Worm (Caenorhabditis elegans) whole organism, L1 larva: ENCODE results near the gene dyf-11.

Experiments
- C04F5.9 ChIP-seq: sonication (generic microtip); optimal IDR thresholded peaks from 2 replicates; lab custom pipeline; 2016; ENCODE audit warnings: missing genetic modification characterization, missing compliant biosample characterization
- C16A3.4 ChIP-seq: fragments of 150-350 bp; optimal IDR thresholded peaks from 2 replicates; lab custom pipeline; 2014; ENCODE audit warnings: missing biosample characterization, missing genetic modification characterization
- C34B4.2 ChIP-seq: sonication (generic microtip); optimal IDR thresholded peaks from 2 replicates; lab custom pipeline; 2017; ENCODE audit warnings: mild to moderate bottlenecking, missing genetic modification characterization, missing compliant biosample characterization
- aha-1 ChIP-seq: fragments of 150-350 bp; optimal IDR thresholded peaks from 2 replicates; lab custom pipeline; 2014; ENCODE audit warnings: missing biosample characterization, missing genetic modification characterization
- blmp-1 ChIP-seq: fragments of 150-350 bp; optimal IDR thresholded peaks from 2 replicates; lab custom pipeline; 2014; ENCODE audit warnings: missing biosample characterization, missing genetic modification characterization
- ceh-63 ChIP-seq: fragments of 200-800 bp; sonication (Bioruptor generic); optimal IDR thresholded peaks from 2 replicates; lab custom pipeline; 2018; ENCODE audit warnings: mild to moderate bottlenecking, missing genetic modification characterization, missing compliant biosample characterization
- ceh-8 ChIP-seq: fragments of 200-800 bp; sonication (Bioruptor generic); optimal IDR thresholded peaks from 2 replicates; lab custom pipeline; 2018; ENCODE audit warnings: mild to moderate bottlenecking, missing genetic modification characterization, moderate library complexity, missing compliant biosample characterization
- ceh-82 ChIP-seq, 3 experiments: fragments of 150-350 bp in 1 of 3; sonication (generic microtip) in 2 of 3; optimal IDR thresholded peaks; 2 replicates each; lab custom pipeline; 2014 to 2017; ENCODE audit warnings: missing biosample characterization in 3 of 3, missing genetic modification characterization in 3 of 3
- ces-1 ChIP-seq: fragments of 150-350 bp; optimal IDR thresholded peaks from 2 replicates; lab custom pipeline; 2014; ENCODE audit warnings: missing biosample characterization, missing genetic modification reagents, missing genetic modification characterization
- dpl-1 ChIP-seq, 3 experiments: fragments of 150-350 bp in 2 of 3; sonication (generic microtip) in 1 of 3; optimal IDR thresholded peaks; 2 replicates each; lab custom pipeline; 2014 to 2017; ENCODE audit warnings: missing biosample characterization in 3 of 3, missing genetic modification characterization in 3 of 3, missing genetic modification reagents in 3 of 3
- dsc-1 ChIP-seq: sonication (generic microtip); optimal IDR thresholded peaks from 2 replicates; lab custom pipeline; 2016; ENCODE audit warnings: mild to moderate bottlenecking, missing genetic modification characterization, missing compliant biosample characterization
- efl-1 ChIP-seq, 4 experiments: fragments of 150-350 bp; optimal IDR thresholded peaks in 3 of 4; peaks in 1 of 4; 1 replicate in 1 of 4; 2 replicates in 3 of 4; lab custom pipeline; 2014; ENCODE audit warnings: missing biosample characterization in 2 of 4, missing genetic modification characterization in 2 of 4, missing genetic modification reagents in 2 of 4
- efl-3 ChIP-seq: fragments of 200-800 bp; sonication (Bioruptor generic); optimal IDR thresholded peaks from 2 replicates; lab custom pipeline; 2018; ENCODE audit warnings: mild to moderate bottlenecking, missing genetic modification characterization, missing compliant biosample characterization
- egl-27 ChIP-seq, 2 experiments: fragments of 150-350 bp in 1 of 2; sonication (generic microtip); optimal IDR thresholded peaks; 3 replicates each; lab custom pipeline; 2017 to 2018; ENCODE audit warnings: missing biosample characterization in 2 of 2, missing genetic modification characterization in 2 of 2, missing genetic modification reagents in 2 of 2
- elt-3 ChIP-seq, 6 experiments: fragments of 150-350 bp in 1 of 6; sonication (generic microtip); optimal IDR thresholded peaks; 2 replicates each; lab custom pipeline; 2017 to 2018; ENCODE audit warnings: missing biosample characterization in 6 of 6, missing genetic modification characterization in 6 of 6, inconsistent platforms in 1 of 6
- ets-5 ChIP-seq: fragments of 200-800 bp; sonication (Bioruptor generic); IDR thresholded peaks from 2 replicates; pipeline ENCODE4 v1.3.6; 2022; ENCODE audit warnings: missing genetic modification characterization, missing compliant biosample characterization
- fkh-10 ChIP-seq: sonication (generic microtip); optimal IDR thresholded peaks from 2 replicates; lab custom pipeline; 2017; ENCODE audit warnings: missing biosample characterization, missing genetic modification reagents, missing genetic modification characterization
- fkh-4 ChIP-seq: sonication (generic microtip); optimal IDR thresholded peaks from 2 replicates; lab custom pipeline; 2016; ENCODE audit warnings: missing compliant biosample characterization, missing genetic modification characterization, borderline replicate concordance
- fkh-8 ChIP-seq: sonication (generic microtip); optimal IDR thresholded peaks from 2 replicates; lab custom pipeline; 2016; ENCODE audit warnings: mild to moderate bottlenecking, missing genetic modification characterization, missing compliant biosample characterization
- grh-1 ChIP-seq: fragments of 200-800 bp; sonication (Bioruptor generic); IDR thresholded peaks from 2 replicates; pipeline ENCODE4 v1.3.6; 2022; ENCODE audit warnings: missing genetic modification reagents, missing genetic modification characterization, missing compliant biosample characterization
- hpl-2 ChIP-seq: fragments of 150-350 bp; optimal IDR thresholded peaks from 2 replicates; lab custom pipeline; 2014; ENCODE audit warnings: missing biosample characterization, missing genetic modification reagents, missing genetic modification characterization
- irx-1 ChIP-seq: sonication (generic microtip); optimal IDR thresholded peaks from 2 replicates; lab custom pipeline; 2016; ENCODE audit warnings: missing genetic modification characterization, missing compliant biosample characterization
- isw-1 ChIP-seq: fragments of 200-800 bp; sonication (Bioruptor generic); IDR thresholded peaks from 2 replicates; pipeline ENCODE4 v1.3.6; 2022; ENCODE audit warnings: missing genetic modification characterization, missing compliant biosample characterization
- lin-13 ChIP-seq: fragments of 150-350 bp; optimal IDR thresholded peaks from 2 replicates; lab custom pipeline; 2014; ENCODE audit warnings: missing biosample characterization, missing genetic modification reagents, missing genetic modification characterization
- lin-15B ChIP-seq: fragments of 150-350 bp; sonication (generic microtip); optimal IDR thresholded peaks from 3 replicates; lab custom pipeline; 2014; ENCODE audit warnings: missing biosample characterization, missing genetic modification characterization
- lin-35 ChIP-seq, 2 experiments: fragments of 150-350 bp; optimal IDR thresholded peaks; 2 replicates each; lab custom pipeline; 2014; ENCODE audit warnings: missing biosample characterization in 2 of 2, missing genetic modification characterization in 2 of 2, missing genetic modification reagents in 2 of 2
- lin-39 ChIP-seq: fragments of 150-350 bp; optimal IDR thresholded peaks from 2 replicates; lab custom pipeline; 2014; ENCODE audit warnings: missing biosample characterization, missing genetic modification reagents, missing genetic modification characterization
- lsy-2 ChIP-seq, 2 experiments: fragments of 150-350 bp; optimal IDR thresholded peaks; 2 replicates each; lab custom pipeline; 2014; ENCODE audit warnings: missing biosample characterization in 2 of 2, missing genetic modification characterization in 2 of 2
- mab-9 ChIP-seq: fragments of 200-800 bp; sonication (Bioruptor generic); IDR thresholded peaks from 2 replicates; pipeline ENCODE4 v1.3.6; 2022; ENCODE audit warnings: missing genetic modification reagents, missing genetic modification characterization, missing compliant biosample characterization
- mdl-1 ChIP-seq, 2 experiments: fragments of 150-350 bp; optimal IDR thresholded peaks; 2 replicates each; lab custom pipeline; 2014 to 2017; ENCODE audit warnings: missing biosample characterization in 2 of 2, missing genetic modification characterization in 2 of 2, inconsistent platforms in 1 of 2
- mef-2 ChIP-seq: fragments of 150-350 bp; optimal IDR thresholded peaks from 2 replicates; lab custom pipeline; 2014; ENCODE audit warnings: missing biosample characterization, missing genetic modification characterization
- nhr-12 ChIP-seq: sonication (generic microtip); optimal IDR thresholded peaks from 2 replicates; lab custom pipeline; 2017; ENCODE audit warnings: missing biosample characterization, missing genetic modification characterization
- nhr-19 ChIP-seq: fragments of 200-800 bp; sonication (Bioruptor generic); conservative IDR thresholded peaks from 2 replicates; pipeline ENCODE4 v1.3.6; 2022; ENCODE audit warnings: missing genetic modification characterization, missing compliant biosample characterization
- nhr-20 ChIP-seq: sonication (generic microtip); optimal IDR thresholded peaks from 2 replicates; lab custom pipeline; 2016; ENCODE audit warnings: mild to moderate bottlenecking, missing genetic modification characterization, missing compliant biosample characterization
- nhr-237 ChIP-seq: fragments of 150-350 bp; optimal IDR thresholded peaks from 2 replicates; lab custom pipeline; 2014; ENCODE audit warnings: missing biosample characterization, missing genetic modification characterization
- nhr-28 ChIP-seq: fragments of 150-350 bp; optimal IDR thresholded peaks from 2 replicates; lab custom pipeline; 2014; ENCODE audit warnings: missing biosample characterization, missing genetic modification characterization
- nhr-47 ChIP-seq: sonication (generic microtip); optimal IDR thresholded peaks from 2 replicates; lab custom pipeline; 2016; ENCODE audit warnings: mild to moderate bottlenecking, missing genetic modification characterization, moderate library complexity, missing compliant biosample characterization
- nhr-71 ChIP-seq: sonication (generic microtip); optimal IDR thresholded peaks from 2 replicates; lab custom pipeline; 2016; ENCODE audit warnings: mild to moderate bottlenecking, missing genetic modification characterization, moderate library complexity, missing compliant biosample characterization
- nhr-77 ChIP-seq: fragments of 150-350 bp; optimal IDR thresholded peaks from 2 replicates; lab custom pipeline; 2014; ENCODE audit warnings: missing biosample characterization, missing genetic modification characterization
- nhr-90 ChIP-seq: sonication (generic microtip); optimal IDR thresholded peaks from 2 replicates; lab custom pipeline; 2016; ENCODE audit warnings: mild to moderate bottlenecking, missing genetic modification characterization, missing compliant biosample characterization; ENCODE audit not compliant: poor library complexity
- rnt-1 ChIP-seq: sonication (generic microtip); optimal IDR thresholded peaks from 2 replicates; lab custom pipeline; 2016; ENCODE audit warnings: mild to moderate bottlenecking, missing genetic modification characterization, moderate library complexity, missing compliant biosample characterization
- skn-1 ChIP-seq: fragments of 150-350 bp; optimal IDR thresholded peaks from 2 replicates; lab custom pipeline; 2014; ENCODE audit warnings: missing biosample characterization, missing genetic modification characterization
- snu-23 ChIP-seq: sonication (generic microtip); optimal IDR thresholded peaks from 2 replicates; lab custom pipeline; 2016; ENCODE audit warnings: missing genetic modification characterization, missing compliant biosample characterization
- sox-4 ChIP-seq: sonication (generic microtip); optimal IDR thresholded peaks from 2 replicates; lab custom pipeline; 2016; ENCODE audit warnings: missing genetic modification characterization, missing compliant biosample characterization
- sptf-1 ChIP-seq: fragments of 150-350 bp; optimal IDR thresholded peaks from 2 replicates; lab custom pipeline; 2014; ENCODE audit warnings: missing biosample characterization, missing genetic modification characterization
- swsn-7 ChIP-seq: sonication (generic microtip); optimal IDR thresholded peaks from 2 replicates; lab custom pipeline; 2016; ENCODE audit warnings: missing genetic modification characterization, missing compliant biosample characterization
- tbx-2 ChIP-seq: sonication (generic microtip); optimal IDR thresholded peaks from 2 replicates; lab custom pipeline; 2016; ENCODE audit warnings: missing genetic modification characterization, missing compliant biosample characterization
- tlp-1 ChIP-seq: fragments of 150-350 bp; optimal IDR thresholded peaks from 2 replicates; lab custom pipeline; 2014; ENCODE audit warnings: missing biosample characterization, missing genetic modification characterization
- unc-130 ChIP-seq: fragments of 150-350 bp; optimal IDR thresholded peaks from 2 replicates; lab custom pipeline; 2017; ENCODE audit warnings: missing biosample characterization, missing genetic modification characterization, inconsistent platforms
- unc-62 ChIP-seq: fragments of 150-350 bp; optimal IDR thresholded peaks from 2 replicates; lab custom pipeline; 2014; ENCODE audit warnings: missing biosample characterization, missing genetic modification reagents, missing genetic modification characterization
- zip-4 ChIP-seq: fragments of 200-800 bp; sonication (Bioruptor generic); optimal IDR thresholded peaks from 2 replicates; lab custom pipeline; 2018; ENCODE audit warnings: mild to moderate bottlenecking, missing genetic modification characterization, moderate library complexity, missing compliant biosample characterization
- ztf-4 ChIP-seq: fragments of 150-350 bp; optimal IDR thresholded peaks from 2 replicates; lab custom pipeline; 2014; ENCODE audit warnings: missing biosample characterization, missing genetic modification characterization

Gene dyf-11

ce11 chrX:806515-806914, 43.0 kb downstream of the dyf-11 start (continued):
- peak; percentile 100 for TF ChIP-seq nhr-90 (tag; lab: Kevin White, UChicago)
- TF ChIP-seq sptf-1 (tag; lab: Kevin White, UChicago): no peak
- TF ChIP-seq skn-1 (tag; lab: Kevin White, UChicago): peak; percentile 100
- peak; percentile 97 for TF ChIP-seq nhr-19 (GFP tag; lab: Robert Waterston, UW)
- peak in 1 of 2 experiments; percentile 95 for TF ChIP-seq mdl-1 (tag; optimal IDR thresholded peaks at IDR 0.05; lab: Kevin White, UChicago)
- TF ChIP-seq dsc-1 (tag; lab: Kevin White, UChicago): peak; percentile 100
- TF ChIP-seq fkh-8 (tag; lab: Kevin White, UChicago): peak; percentile 96
- TF ChIP-seq aha-1 (tag; lab: Kevin White, UChicago): peak; percentile 95
- peak; percentile 88 to 99 (median 95) for TF ChIP-seq elt-3 (tag; optimal IDR thresholded peaks at IDR 0.05; lab: Kevin White, UChicago)
- peak; percentile 97 for TF ChIP-seq hpl-2 (GFP tag; lab: Kevin White, UChicago)
- peak; percentile 99 for TF ChIP-seq rnt-1 (tag; lab: Kevin White, UChicago)
- peak; percentile 93 for TF ChIP-seq C04F5.9
- peak; percentile 96 for TF ChIP-seq unc-130 (tag; lab: Kevin White, UChicago)
- peak; percentile 59 to 66 (median 62) for TF ChIP-seq dpl-1 (GFP tag; optimal IDR thresholded peaks at IDR 0.05; lab: Kevin White, UChicago)
- TF ChIP-seq fkh-10 (GFP tag; lab: Kevin White, UChicago): peak; percentile 99
- peak; percentile 100 for TF ChIP-seq snu-23 (GFP tag; lab: Kevin White, UChicago)
- TF ChIP-seq mab-9 (GFP tag; lab: Robert Waterston, UW): peak; percentile 94
- TF ChIP-seq ztf-4 (tag; lab: Kevin White, UChicago): peak; percentile 98
- peak; percentile 93 for TF ChIP-seq lin-13 (GFP tag; lab: Kevin White, UChicago)
- TF ChIP-seq unc-62: no peak
- peak; percentile 76 for TF ChIP-seq nhr-12 (tag; lab: Kevin White, UChicago)
- peak; percentile 98 for TF ChIP-seq nhr-71
- peak; percentile 84 to 92 for TF ChIP-seq efl-1 (optimal IDR thresholded peaks at IDR 0.05; lab: Kevin White, UChicago)
- peak; percentile 52 to 96 for TF ChIP-seq efl-1 (GFP tag; optimal IDR thresholded peaks at IDR 0.05 in 1 of 2; lab: Kevin White, UChicago)
- TF ChIP-seq irx-1: peak; percentile 99
- TF ChIP-seq tlp-1 (tag; lab: Kevin White, UChicago): no peak
- TF ChIP-seq nhr-77 (tag; lab: Kevin White, UChicago): peak; percentile 99
- TF ChIP-seq C34B4.2 (tag; lab: Kevin White, UChicago): no peak
- TF ChIP-seq tbx-2: peak; percentile 99
- peak; percentile 98 for TF ChIP-seq nhr-20 (tag; lab: Kevin White, UChicago)
- peak; percentile 94 for TF ChIP-seq lsy-2 (tag; optimal IDR thresholded peaks at IDR 0.05; lab: Kevin White, UChicago)
- peak; percentile 72 to 93 for TF ChIP-seq lin-35 (GFP tag; optimal IDR thresholded peaks at IDR 0.05; lab: Kevin White, UChicago)
- TF ChIP-seq zip-4 (GFP tag; lab: Kevin White, UChicago): peak; percentile 94
- TF ChIP-seq ces-1 (GFP tag; lab: Kevin White, UChicago): peak; percentile 78
- TF ChIP-seq grh-1 (GFP tag; lab: Robert Waterston, UW): peak; percentile 92
- peak; percentile 79 for TF ChIP-seq nhr-28 (tag; lab: Kevin White, UChicago)
- peak; percentile 89 for TF ChIP-seq fkh-4 (tag; lab: Kevin White, UChicago)
- TF ChIP-seq mef-2 (tag; lab: Kevin White, UChicago): peak; percentile 93
- TF ChIP-seq sox-4 (tag; lab: Kevin White, UChicago): peak; percentile 98
- TF ChIP-seq lin-15B: peak; percentile 56
- peak; percentile 90 to 92 for TF ChIP-seq egl-27 (tag; optimal IDR thresholded peaks at IDR 0.05; lab: Kevin White, UChicago)
- peak; percentile 99 for TF ChIP-seq nhr-47 (tag; lab: Kevin White, UChicago)
- TF ChIP-seq ceh-82 (tag; optimal IDR thresholded peaks at IDR 0.05; lab: Kevin White, UChicago): peak; percentile 99 to 100 (median 100)
- TF ChIP-seq lin-39 (tag; lab: Kevin White, UChicago): peak; percentile 99
- TF ChIP-seq isw-1 (GFP tag; lab: Robert Waterston, UW): peak; percentile 89
- TF ChIP-seq ets-5: peak; percentile 85; the same call in 1 of the 2 replicates
- peak; percentile 99 for TF ChIP-seq ceh-8 (GFP tag; lab: Kevin White, UChicago)
- TF ChIP-seq C16A3.4: peak; percentile 100
- peak; percentile 98 for TF ChIP-seq ceh-63 (GFP tag; lab: Kevin White, UChicago)
- TF ChIP-seq efl-3 (GFP tag; lab: Kevin White, UChicago): peak; percentile 95
- peak; percentile 97 for TF ChIP-seq swsn-7 (tag; lab: Kevin White, UChicago)
- TF ChIP-seq nhr-237: peak; percentile 98
- TF ChIP-seq blmp-1 (tag; lab: Kevin White, UChicago): peak; percentile 59
